Worm (Caenorhabditis elegans) whole organism, L2 larva: ENCODE results near the gene pch-2.
A peak's percentile ranks its signal among the peaks of the same experiment; 100 is the strongest.

Experiments
- R02D3.7 ChIP-seq: fragments of 150-350 bp; optimal IDR thresholded peaks from 2 replicates; lab custom pipeline; 2014; ENCODE audit warnings: missing biosample characterization, missing genetic modification characterization
- ZK546.5 ChIP-seq: sonication (generic microtip); optimal IDR thresholded peaks from 2 replicates; lab custom pipeline; 2017; ENCODE audit warnings: missing biosample characterization, missing genetic modification characterization
- alr-1 ChIP-seq: fragments of 150-350 bp; optimal IDR thresholded peaks from 2 replicates; lab custom pipeline; 2014; ENCODE audit warnings: missing biosample characterization, missing genetic modification characterization
- aly-2 ChIP-seq: fragments of 150-350 bp; optimal IDR thresholded peaks from 2 replicates; lab custom pipeline; 2014; ENCODE audit warnings: missing biosample characterization, missing genetic modification characterization
- ama-1 ChIP-seq: fragments of 150-350 bp; optimal IDR thresholded peaks from 2 replicates; lab custom pipeline; 2018; ENCODE audit warnings: inconsistent platforms
- blmp-1 ChIP-seq: sonication (generic microtip); optimal IDR thresholded peaks from 2 replicates; lab custom pipeline; 2017; ENCODE audit warnings: missing genetic modification characterization, mild to moderate bottlenecking, missing compliant biosample characterization, antibody characterized with exemption, moderate library complexity; ENCODE audit not compliant: insufficient read depth
- ceh-16 ChIP-seq: fragments of 150-350 bp; optimal IDR thresholded peaks from 2 replicates; lab custom pipeline; 2014; ENCODE audit warnings: missing biosample characterization, missing genetic modification characterization
- ceh-82 ChIP-seq: fragments of 150-350 bp; optimal IDR thresholded peaks from 2 replicates; lab custom pipeline; 2014; ENCODE audit warnings: missing biosample characterization, missing genetic modification characterization
- crh-2 ChIP-seq: sonication (generic microtip); optimal IDR thresholded peaks from 2 replicates; lab custom pipeline; 2017; ENCODE audit warnings: missing biosample characterization, missing genetic modification characterization
- dmd-4 ChIP-seq: sonication (generic microtip); optimal IDR thresholded peaks from 2 replicates; lab custom pipeline; 2017; ENCODE audit warnings: missing biosample characterization, missing genetic modification characterization
- egl-27 ChIP-seq: sonication (generic microtip); optimal IDR thresholded peaks from 3 replicates; lab custom pipeline; 2017; ENCODE audit warnings: missing biosample characterization, missing genetic modification reagents, missing genetic modification characterization
- elt-1 ChIP-seq: fragments of 150-350 bp; optimal IDR thresholded peaks from 2 replicates; lab custom pipeline; 2014; ENCODE audit warnings: missing biosample characterization, missing genetic modification characterization
- elt-3 ChIP-seq: sonication (generic microtip); optimal IDR thresholded peaks from 2 replicates; lab custom pipeline; 2017; ENCODE audit warnings: missing biosample characterization, missing genetic modification characterization
- fos-1 ChIP-seq: fragments of 150-350 bp; optimal IDR thresholded peaks from 2 replicates; lab custom pipeline; 2014; ENCODE audit warnings: missing biosample characterization, missing genetic modification characterization
- gmeb-1 ChIP-seq: fragments of 150-350 bp; optimal IDR thresholded peaks from 2 replicates; lab custom pipeline; 2014; ENCODE audit warnings: missing biosample characterization, missing genetic modification characterization
- lin-11 ChIP-seq: fragments of 150-350 bp; sonication (generic microtip); optimal IDR thresholded peaks from 2 replicates; lab custom pipeline; 2014; ENCODE audit warnings: missing biosample characterization, missing genetic modification characterization, inconsistent platforms, mixed read lengths
- lin-13 ChIP-seq: fragments of 150-350 bp; optimal IDR thresholded peaks from 2 replicates; lab custom pipeline; 2014; ENCODE audit warnings: missing biosample characterization, missing genetic modification reagents, missing genetic modification characterization
- lin-39 ChIP-seq: fragments of 150-350 bp; optimal IDR thresholded peaks from 2 replicates; lab custom pipeline; 2014; ENCODE audit warnings: missing biosample characterization, missing genetic modification reagents, missing genetic modification characterization
- lsy-2 ChIP-seq, 2 experiments: fragments of 150-350 bp in 1 of 2; sonication (generic microtip) in 1 of 2; optimal IDR thresholded peaks; 2 replicates each; lab custom pipeline; 2014 to 2017; ENCODE audit warnings: missing biosample characterization in 2 of 2, missing genetic modification characterization in 2 of 2
- mab-5 ChIP-seq: fragments of 150-350 bp; optimal IDR thresholded peaks from 2 replicates; lab custom pipeline; 2014; ENCODE audit warnings: missing biosample characterization, missing genetic modification characterization
- mdl-1 ChIP-seq, 2 experiments: fragments of 150-350 bp in 1 of 2; sonication (generic microtip) in 1 of 2; optimal IDR thresholded peaks; 2 replicates each; lab custom pipeline; 2017; ENCODE audit warnings: missing biosample characterization in 2 of 2, missing genetic modification characterization in 2 of 2
- nhr-10 ChIP-seq: sonication (generic microtip); optimal IDR thresholded peaks from 2 replicates; lab custom pipeline; 2017; ENCODE audit warnings: missing biosample characterization, missing genetic modification characterization
- nhr-11 ChIP-seq: fragments of 150-350 bp; optimal IDR thresholded peaks from 2 replicates; lab custom pipeline; 2014; ENCODE audit warnings: missing biosample characterization, missing genetic modification characterization
- nhr-12 ChIP-seq: fragments of 150-350 bp; optimal IDR thresholded peaks from 2 replicates; lab custom pipeline; 2014; ENCODE audit warnings: missing biosample characterization, missing genetic modification characterization
- nhr-129 ChIP-seq: fragments of 150-350 bp; optimal IDR thresholded peaks from 2 replicates; lab custom pipeline; 2014; ENCODE audit warnings: missing biosample characterization, missing genetic modification characterization
- nhr-21 ChIP-seq: fragments of 150-350 bp; optimal IDR thresholded peaks from 2 replicates; lab custom pipeline; 2014; ENCODE audit warnings: missing biosample characterization, missing genetic modification characterization
- nhr-25 ChIP-seq: fragments of 150-350 bp; sonication (generic microtip); optimal IDR thresholded peaks from 3 replicates; lab custom pipeline; 2014; ENCODE audit warnings: missing biosample characterization, missing genetic modification characterization
- nhr-6 ChIP-seq: fragments of 150-350 bp; optimal IDR thresholded peaks from 2 replicates; lab custom pipeline; 2014; ENCODE audit warnings: missing biosample characterization, missing genetic modification characterization
- peb-1 ChIP-seq: fragments of 150-350 bp; optimal IDR thresholded peaks from 2 replicates; lab custom pipeline; 2014; ENCODE audit warnings: missing biosample characterization, missing genetic modification characterization
- sem-4 ChIP-seq: fragments of 150-350 bp; optimal IDR thresholded peaks from 2 replicates; lab custom pipeline; 2014; ENCODE audit warnings: missing biosample characterization, missing genetic modification reagents, missing genetic modification characterization
- sma-9 ChIP-seq, 2 experiments: fragments of 150-350 bp in 1 of 2; sonication (generic microtip) in 1 of 2; optimal IDR thresholded peaks; 2 replicates each; lab custom pipeline; 2014 to 2016; ENCODE audit warnings: missing genetic modification characterization in 2 of 2, mild to moderate bottlenecking in 1 of 2, missing biosample characterization in 1 of 2, missing compliant biosample characterization in 1 of 2, missing genetic modification reagents in 1 of 2, moderate library complexity in 1 of 2
- snpc-4 ChIP-seq: fragments of 150-350 bp; optimal IDR thresholded peaks from 2 replicates; lab custom pipeline; 2014; ENCODE audit warnings: missing biosample characterization, missing genetic modification characterization
- unc-55 ChIP-seq: fragments of 150-350 bp; sonication (generic microtip); optimal IDR thresholded peaks from 3 replicates; lab custom pipeline; 2014; ENCODE audit warnings: missing biosample characterization, missing genetic modification reagents, missing genetic modification characterization
- zag-1 ChIP-seq: fragments of 150-350 bp; optimal IDR thresholded peaks from 2 replicates; lab custom pipeline; 2014; ENCODE audit warnings: missing biosample characterization, missing genetic modification characterization
- ztf-1 ChIP-seq: fragments of 200-800 bp; sonication (Bioruptor generic); conservative IDR thresholded peaks from 2 replicates; pipeline ENCODE4 v1.3.6; 2022; ENCODE audit warnings: missing genetic modification characterization, missing compliant biosample characterization
- ztf-11 ChIP-seq: sonication (generic microtip); optimal IDR thresholded peaks from 2 replicates; lab custom pipeline; 2017; ENCODE audit warnings: missing biosample characterization, missing genetic modification characterization

The pch-2 gene

DNA sequence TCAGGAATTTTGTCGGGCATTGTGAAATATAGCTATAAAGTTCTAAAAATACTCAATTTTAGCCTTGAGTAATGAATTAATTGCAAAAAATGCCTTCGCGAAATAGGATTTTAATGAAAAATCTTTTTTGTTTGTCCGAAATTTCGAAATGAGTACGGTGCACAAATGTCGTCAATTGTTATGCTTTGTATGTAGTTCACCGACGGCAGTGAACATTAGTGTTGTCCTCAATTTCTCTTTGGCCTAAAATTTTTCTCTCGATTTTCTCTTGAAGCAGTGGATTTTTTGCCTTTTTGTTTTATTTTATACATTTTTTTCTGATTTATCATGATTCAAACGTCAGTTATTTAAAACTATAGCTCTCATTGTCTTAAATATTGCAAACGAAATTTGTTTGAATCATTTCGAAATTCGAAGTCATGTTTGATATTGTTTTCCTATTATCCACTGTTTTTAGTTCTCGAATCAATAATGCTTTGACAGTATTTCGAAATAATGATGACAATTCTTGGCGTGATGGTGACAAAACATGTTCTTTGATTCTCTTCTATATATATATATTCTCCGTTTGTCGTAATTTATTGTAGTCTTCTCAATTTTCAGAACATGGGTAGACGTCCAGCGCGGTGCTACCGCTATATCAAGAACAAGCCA, 14.7 kb upstream of the pch-2 start, which contains the start of the genes ints-11 and rpl-10 (continued):
- TF ChIP-seq lsy-2 (tag; optimal IDR thresholded peaks at IDR 0.05; lab: Kevin White, UChicago) (peak; percentile 65 to 97), nhr-10 (tag; lab: Kevin White, UChicago) (no peak), nhr-6 (tag; lab: Kevin White, UChicago) (no peak), fos-1 (tag; lab: Kevin White, UChicago) (peak; percentile 42), lin-39 (no peak)

DNA sequence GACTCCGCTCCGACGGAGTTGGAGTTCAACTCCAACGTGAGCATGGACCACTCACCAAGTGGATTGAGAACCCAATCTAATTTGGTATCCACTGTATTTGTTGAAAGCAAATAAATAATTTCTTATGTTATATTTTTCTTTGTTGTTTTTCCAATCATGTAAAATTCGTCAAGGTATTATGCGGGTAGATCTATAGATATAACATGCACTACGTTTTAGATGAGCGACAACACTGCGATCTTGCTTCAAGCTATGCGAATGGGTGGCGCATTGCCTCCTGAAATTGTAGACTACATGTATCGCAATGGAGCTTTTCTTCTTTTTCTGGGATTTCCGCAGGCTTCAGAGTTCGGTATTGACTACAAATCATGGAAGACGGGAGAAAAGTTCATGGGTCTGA, 13.6 kb upstream of the pch-2 start, which contains the start of gene F10B5.2:
Gene F10B5.2 (plus strand): TSS at position 220 of the 400 bp plus-strand sequence.
- TF ChIP-seq nhr-12 (tag; lab: Kevin White, UChicago) (no peak), ztf-11 (tag; lab: Kevin White, UChicago) (no peak), aly-2 (tag; lab: Kevin White, UChicago) (no peak), ceh-16 (tag; lab: Kevin White, UChicago) (no peak), blmp-1 (tag; lab: Kevin White, UChicago) (no peak), lin-13 (GFP tag; lab: Kevin White, UChicago) (no peak), nhr-25 (tag; lab: Kevin White, UChicago) (no peak), mdl-1 (tag; optimal IDR thresholded peaks at IDR 0.05; lab: Kevin White, UChicago) (no peak)
- TF ChIP-seq, all 48 proteins: peak for 0

DNA sequence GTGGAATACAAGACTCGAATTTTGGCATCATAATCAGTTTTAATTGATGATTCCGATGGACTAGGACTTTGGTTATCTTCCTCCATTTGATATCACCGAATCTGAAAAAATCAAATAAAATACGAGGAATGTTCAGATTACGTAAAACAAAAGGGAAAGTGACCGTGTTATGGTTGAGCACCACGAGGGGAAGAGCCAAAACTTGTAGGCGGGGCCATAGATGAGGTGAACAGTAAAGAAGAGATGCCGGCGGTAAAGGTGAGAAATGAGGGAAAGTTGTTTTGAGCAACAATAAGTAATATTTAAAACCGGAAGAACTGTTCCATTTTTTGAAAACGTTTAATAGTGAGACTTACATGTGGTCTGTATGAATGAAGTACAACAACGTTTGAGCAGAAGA, 8.2 kb upstream of the pch-2 start, which contains the start of gene F10B5.3:
Gene F10B5.3 (minus strand): TSS at position 101 of the 400 bp plus-strand sequence.
- no peak for TF ChIP-seq sma-9 (GFP tag; optimal IDR thresholded peaks at IDR 0.05; lab: Kevin White, UChicago)
- TF ChIP-seq sma-9 (tag; optimal IDR thresholded peaks at IDR 0.05; lab: Kevin White, UChicago): no peak
- no peak for TF ChIP-seq gmeb-1 (tag; lab: Kevin White, UChicago)
- TF ChIP-seq elt-1 (tag; lab: Kevin White, UChicago): no peak
- TF ChIP-seq dmd-4: no peak
- TF ChIP-seq fos-1 (tag; lab: Kevin White, UChicago): no peak
- no peak for TF ChIP-seq sem-4 (tag; lab: Kevin White, UChicago)
- TF ChIP-seq ZK546.5 (tag; lab: Kevin White, UChicago): no peak
- no peak for TF ChIP-seq ceh-82 (tag; lab: Kevin White, UChicago)
- no peak for TF ChIP-seq nhr-6 (tag; lab: Kevin White, UChicago)
- TF ChIP-seq lin-11: no peak
- TF ChIP-seq egl-27 (tag; lab: Kevin White, UChicago): no peak
- no peak for TF ChIP-seq mab-5 (tag; lab: Kevin White, UChicago)
- no peak for TF ChIP-seq ama-1 (lab: Kevin White, UChicago)
- no peak for TF ChIP-seq snpc-4 (tag; lab: Kevin White, UChicago)
- no peak for TF ChIP-seq blmp-1 (tag; lab: Kevin White, UChicago)
- no peak for TF ChIP-seq ztf-11 (tag; lab: Kevin White, UChicago)
- TF ChIP-seq R02D3.7 (tag; lab: Kevin White, UChicago): no peak

DNA sequence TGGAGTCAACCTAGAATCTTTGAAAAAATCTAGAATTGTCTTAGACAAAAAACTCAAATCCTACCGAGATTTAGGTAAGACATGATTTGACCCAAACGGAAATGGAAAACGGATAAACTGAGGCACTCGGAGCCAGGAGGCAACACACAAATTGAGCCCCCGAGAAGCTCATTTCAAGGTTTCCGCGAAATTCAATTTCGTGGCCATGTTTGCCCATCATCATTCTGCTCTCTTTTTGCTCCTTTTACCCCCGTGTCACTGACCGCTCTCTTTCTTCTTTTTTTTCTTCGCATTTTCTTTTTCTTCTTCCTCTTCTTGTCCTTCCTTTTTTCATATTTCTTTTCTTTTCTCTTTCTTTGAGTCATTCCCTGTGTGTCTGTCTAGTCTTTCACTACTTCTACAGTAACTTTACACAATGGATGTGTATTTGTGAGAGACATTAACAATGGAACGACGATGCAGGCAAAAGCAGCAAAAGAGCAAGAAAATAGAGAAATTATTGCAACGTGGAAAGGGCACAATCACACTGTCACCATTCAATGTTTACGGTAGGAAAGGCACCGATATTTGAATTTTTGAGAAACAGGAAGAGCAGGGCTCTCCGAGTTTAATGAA, 5.3 kb upstream of the pch-2 start:
- TF ChIP-seq elt-3 (tag; lab: Kevin White, UChicago): no peak
- TF ChIP-seq unc-55 (GFP tag; lab: Kevin White, UChicago): no peak
- no peak for TF ChIP-seq zag-1 (tag; lab: Kevin White, UChicago)
- no peak for TF ChIP-seq peb-1 (tag; lab: Kevin White, UChicago)
- TF ChIP-seq mdl-1 (tag; optimal IDR thresholded peaks at IDR 0.05; lab: Kevin White, UChicago): no peak
- no peak for TF ChIP-seq ZK546.5 (tag; lab: Kevin White, UChicago)
- TF ChIP-seq lin-11: no peak
- no peak for TF ChIP-seq fos-1 (tag; lab: Kevin White, UChicago)
- TF ChIP-seq nhr-11 (tag; lab: Kevin White, UChicago): no peak
- TF ChIP-seq alr-1: no peak
- TF ChIP-seq snpc-4 (tag; lab: Kevin White, UChicago): no peak
- no peak for TF ChIP-seq nhr-21 (tag; lab: Kevin White, UChicago)
- no peak for TF ChIP-seq ztf-11 (tag; lab: Kevin White, UChicago)
- no peak for TF ChIP-seq ztf-1 (GFP tag; lab: Robert Waterston, UW)
- TF ChIP-seq nhr-129: no peak
- no peak for TF ChIP-seq elt-1 (tag; lab: Kevin White, UChicago)
- TF ChIP-seq lin-13 (GFP tag; lab: Kevin White, UChicago): no peak
- no peak for TF ChIP-seq lsy-2 (tag; optimal IDR thresholded peaks at IDR 0.05; lab: Kevin White, UChicago)
- no peak for TF ChIP-seq crh-2 (tag; lab: Kevin White, UChicago)
- no peak for TF ChIP-seq nhr-12 (tag; lab: Kevin White, UChicago)
